Worm (Caenorhabditis elegans) whole organism, L4 larva: ENCODE data around the gene ptp-5.1.

ENCODE experiments used
- D1046.2 ChIP-seq: fragments of 200-800 bp; sonication (Bioruptor generic); IDR thresholded peaks from 2 replicates; pipeline ENCODE4 v1.3.6; 2022; ENCODE audit warnings: missing genetic modification characterization, missing compliant biosample characterization
- daf-12 ChIP-seq: fragments of 150-350 bp; optimal IDR thresholded peaks from 2 replicates; lab custom pipeline; 2014; ENCODE audit warnings: missing biosample characterization, missing genetic modification reagents, missing genetic modification characterization
- hlh-30 ChIP-seq: sonication (generic microtip); optimal IDR thresholded peaks from 2 replicates; lab custom pipeline; 2017; ENCODE audit warnings: antibody characterized with exemption, mild to moderate bottlenecking, missing genetic modification characterization, missing compliant biosample characterization; ENCODE audit not compliant: insufficient read depth
- nhr-48 ChIP-seq: sonication (generic microtip); optimal IDR thresholded peaks from 2 replicates; lab custom pipeline; 2016; ENCODE audit warnings: mild to moderate bottlenecking, missing genetic modification characterization, missing compliant biosample characterization
- nhr-77 ChIP-seq: fragments of 150-350 bp; optimal IDR thresholded peaks from 2 replicates; lab custom pipeline; 2014; ENCODE audit warnings: missing biosample characterization, missing genetic modification characterization
- pha-4 ChIP-seq, 2 experiments: fragments of 150-350 bp in 1 of 2; fragments of 200-800 bp in 1 of 2; sonication (Bioruptor generic) in 1 of 2; IDR thresholded peaks in 1 of 2; optimal IDR thresholded peaks in 1 of 2; 2 replicates each; pipeline versions ENCODE4 v1.3.6 to Lab custom; 2014 to 2022; ENCODE audit warnings: missing genetic modification characterization in 2 of 2, missing genetic modification reagents in 2 of 2, missing biosample characterization in 1 of 2, missing compliant biosample characterization in 1 of 2
- skn-1 ChIP-seq: fragments of 150-350 bp; optimal IDR thresholded peaks from 2 replicates; lab custom pipeline; 2014; ENCODE audit warnings: missing biosample characterization, missing genetic modification characterization
- unc-39 ChIP-seq: sonication (generic microtip); optimal IDR thresholded peaks from 2 replicates; lab custom pipeline; 2017; ENCODE audit warnings: missing biosample characterization, missing genetic modification characterization
- unc-62 ChIP-seq, 3 experiments: fragments of 150-350 bp in 1 of 3; sonication (generic microtip); optimal IDR thresholded peaks in 2 of 3; peaks in 1 of 3; 1 replicate in 1 of 3; 2 replicates in 2 of 3; lab custom pipeline; 2014 to 2017; ENCODE audit warnings: missing biosample characterization in 3 of 3, missing genetic modification characterization in 3 of 3, missing genetic modification reagents in 3 of 3, missing genotype in 1 of 3
- zag-1 ChIP-seq: fragments of 150-350 bp; optimal IDR thresholded peaks from 2 replicates; lab custom pipeline; 2014; ENCODE audit warnings: missing biosample characterization, missing genetic modification characterization
- ztf-7 ChIP-seq: fragments of 150-350 bp; optimal IDR thresholded peaks from 2 replicates; lab custom pipeline; 2014; ENCODE audit warnings: missing biosample characterization, missing genetic modification characterization

DNA sequence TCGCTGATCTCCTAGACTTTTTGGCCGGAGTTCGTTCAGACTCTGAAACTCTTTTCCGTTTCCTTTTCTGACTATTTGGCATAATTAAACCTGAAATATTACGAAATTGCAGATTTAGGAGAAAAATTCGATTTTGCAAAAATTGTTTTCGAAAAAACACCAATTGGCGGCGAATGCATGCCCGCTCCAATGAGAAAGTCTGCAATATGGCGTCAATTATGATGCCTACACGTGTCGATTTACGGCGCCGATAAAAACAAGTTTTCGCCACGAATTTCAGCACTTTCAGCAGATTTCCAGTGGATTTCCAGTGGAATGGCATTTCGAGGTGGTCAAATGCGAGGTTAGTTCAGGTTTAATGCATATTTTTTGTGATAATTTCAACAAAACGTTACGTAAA lies 43.3 kb downstream of the ptp-5.1 start, which contains the start of the genes Y59E9AL.36 and nbet-1:
- TF ChIP-seq ztf-7 (tag; lab: Kevin White, UChicago) (no peak), unc-39 (tag; lab: Kevin White, UChicago) (no peak), zag-1 (tag; lab: Kevin White, UChicago) (no peak), unc-62 (GFP tag; optimal IDR thresholded peaks at IDR 0.05 in 1 of 2; lab: Kevin White, UChicago) (peak in 1 of 2 experiments; percentile 57), unc-62 (tag; optimal IDR thresholded peaks at IDR 0.05; lab: Kevin White, UChicago) (no peak), nhr-77 (tag; lab: Kevin White, UChicago) (peak; percentile 70), hlh-30 (peak; percentile 66), nhr-48 (tag; lab: Kevin White, UChicago) (no peak), skn-1 (no peak), pha-4 (GFP tag; IDR thresholded peaks at IDR 0.05; lab: Robert Waterston, UW) (peak; percentile 27; the same call in 1 of the 2 replicates), pha-4 (tag; optimal IDR thresholded peaks at IDR 0.05; lab: Kevin White, UChicago) (peak; percentile 7), daf-12 (tag; lab: Kevin White, UChicago) (no peak), D1046.2 (no peak)
